Worm (Caenorhabditis elegans) whole organism, L2 larva: ENCODE data around the gene R12B2.13.

Experiments used
- mdl-1 ChIP-seq, 2 experiments: fragments of 150-350 bp in 1 of 2; sonication (generic microtip) in 1 of 2; optimal IDR thresholded peaks; 2 replicates each; lab custom pipeline; 2017; ENCODE audit warnings: missing biosample characterization in 2 of 2, missing genetic modification characterization in 2 of 2
- nhr-77 ChIP-seq: fragments of 150-350 bp; optimal IDR thresholded peaks from 2 replicates; lab custom pipeline; 2014; ENCODE audit warnings: missing biosample characterization, missing genetic modification characterization
- snpc-4 ChIP-seq: fragments of 150-350 bp; optimal IDR thresholded peaks from 2 replicates; lab custom pipeline; 2014; ENCODE audit warnings: missing biosample characterization, missing genetic modification characterization
- unc-55 ChIP-seq: fragments of 150-350 bp; sonication (generic microtip); optimal IDR thresholded peaks from 3 replicates; lab custom pipeline; 2014; ENCODE audit warnings: missing biosample characterization, missing genetic modification reagents, missing genetic modification characterization

- TF ChIP-seq snpc-4 = no peak
- no peak for TF ChIP-seq nhr-77
- no peak for TF ChIP-seq mdl-1 (tag; optimal IDR thresholded peaks at IDR 0.05; lab: Kevin White, UChicago)
- peak; percentile 55 for TF ChIP-seq unc-55 (GFP tag; lab: Kevin White, UChicago)
These were observed 46.2 kb upstream of the R12B2.13 start, which contains the start of gene hpo-10 for ce11 chrIII:5879291-5879968.
